Fruit fly (Drosophila melanogaster) whole organism, wandering third instar larva: ENCODE measurements around the gene brv2.

Experiments
- Abd-B ChIP-seq: fragments of >200 bp; optimal IDR thresholded peaks from 2 replicates; lab custom pipeline; 2017; ENCODE audit warnings: missing biosample characterization, missing genetic modification characterization
- CG32264 ChIP-seq: fragments of 200-800 bp; sonication (Bioruptor generic); optimal IDR thresholded peaks from 2 replicates; lab custom pipeline; 2016; ENCODE audit warnings: missing biosample characterization, missing genetic modification characterization
- CG9705 ChIP-seq: fragments of 200-800 bp; sonication (Bioruptor generic); optimal IDR thresholded peaks from 2 replicates; lab custom pipeline; 2018; ENCODE audit warnings: missing biosample characterization, mild to moderate bottlenecking, missing genetic modification characterization
- CrebA ChIP-seq: fragments of 200-800 bp; sonication (Bioruptor generic); optimal IDR thresholded peaks from 2 replicates; lab custom pipeline; 2016; ENCODE audit warnings: missing biosample characterization, mild to moderate bottlenecking, missing genetic modification characterization, borderline replicate concordance
- Dfd ChIP-seq: fragments of >200 bp; optimal IDR thresholded peaks from 2 replicates; lab custom pipeline; 2017; ENCODE audit warnings: missing biosample characterization, missing genetic modification characterization
- GATAd ChIP-seq: sonication (Bioruptor generic); optimal IDR thresholded peaks from 2 replicates; lab custom pipeline; 2016; ENCODE audit warnings: missing biosample characterization, missing genetic modification characterization
- HLH106 ChIP-seq: fragments of 200-800 bp; optimal IDR thresholded peaks from 3 replicates; lab custom pipeline; 2019; ENCODE audit warnings: missing biosample characterization, mild to moderate bottlenecking, missing genetic modification characterization, moderate library complexity
- Hnf4 ChIP-seq: fragments of 200-800 bp; sonication (Bioruptor generic); optimal IDR thresholded peaks from 2 replicates; lab custom pipeline; 2016; ENCODE audit warnings: missing biosample characterization, mild to moderate bottlenecking, missing genetic modification characterization
- Hr83 ChIP-seq: fragments of 200-300 bp; sonication (Bioruptor generic); optimal IDR thresholded peaks from 2 replicates; lab custom pipeline; 2016; ENCODE audit warnings: missing biosample characterization, mild to moderate bottlenecking, missing genetic modification characterization, moderate library complexity; ENCODE audit not compliant: poor library complexity, severe bottlenecking
- Jra ChIP-seq: sonication (Bioruptor generic); optimal IDR thresholded peaks from 2 replicates; lab custom pipeline; 2016; ENCODE audit warnings: missing biosample characterization, missing genetic modification characterization
- Mio ChIP-seq: sonication (Bioruptor generic); optimal IDR thresholded peaks from 2 replicates; lab custom pipeline; 2016; ENCODE audit warnings: missing biosample characterization, missing genetic modification characterization
- Myc ChIP-seq: fragments of >200 bp; optimal IDR thresholded peaks from 2 replicates; lab custom pipeline; 2017
- N ChIP-seq: fragments of >200 bp; optimal IDR thresholded peaks from 2 replicates; lab custom pipeline; 2018; ENCODE audit warnings: missing biosample characterization, missing external identifiers, missing genetic modification characterization
- OdsH ChIP-seq: fragments of 200-800 bp; sonication (Bioruptor generic); optimal IDR thresholded peaks from 2 replicates; lab custom pipeline; 2016; ENCODE audit warnings: missing biosample characterization, mild to moderate bottlenecking, missing genetic modification characterization
- Vsx2 ChIP-seq: fragments of 200-300, 225-300 bp; sonication (Bioruptor generic); optimal IDR thresholded peaks from 2 replicates; lab custom pipeline; 2018; ENCODE audit warnings: missing biosample characterization, missing genetic modification characterization; ENCODE audit not compliant: partially characterized antibody
- br ChIP-seq: fragments of 200-800 bp; sonication (Bioruptor generic); optimal IDR thresholded peaks from 2 replicates; lab custom pipeline; 2016; ENCODE audit warnings: missing biosample characterization, missing genetic modification characterization
- brk ChIP-seq: fragments of 200-800 bp; sonication (Bioruptor generic); optimal IDR thresholded peaks from 2 replicates; lab custom pipeline; 2016; ENCODE audit warnings: missing biosample characterization, mild to moderate bottlenecking, missing genetic modification characterization
- dl ChIP-seq, 2 experiments: fragments of 175-275, 200-275 bp in 1 of 2; fragments of 200-275 bp in 1 of 2; sonication (Bioruptor generic); optimal IDR thresholded peaks; lab custom pipeline; 2018; ENCODE audit warnings: mild to moderate bottlenecking in 2 of 2, missing biosample characterization in 2 of 2, missing genetic modification characterization in 2 of 2, moderate library complexity in 2 of 2; ENCODE audit not compliant: partially characterized antibody in 2 of 2, insufficient read depth in 1 of 2
- dmrt93B ChIP-seq: fragments of 200-800 bp; sonication (Bioruptor generic); optimal IDR thresholded peaks from 2 replicates; lab custom pipeline; 2018; ENCODE audit warnings: missing biosample characterization, mild to moderate bottlenecking, missing genetic modification characterization
- dsf ChIP-seq: sonication (Bioruptor generic); optimal IDR thresholded peaks from 2 replicates; lab custom pipeline; 2016; ENCODE audit warnings: missing biosample characterization, missing genetic modification characterization, borderline replicate concordance
- ey ChIP-seq: fragments of 200-800 bp; sonication (Bioruptor generic); optimal IDR thresholded peaks from 2 replicates; lab custom pipeline; 2016; ENCODE audit warnings: missing biosample characterization, missing genetic modification characterization
- foxo ChIP-seq, 2 experiments: fragments of 200-800 bp; sonication (Bioruptor generic); optimal IDR thresholded peaks; 2 replicates in 1 of 2; 3 replicates in 1 of 2; lab custom pipeline; 2016 to 2017; ENCODE audit warnings: missing biosample characterization in 2 of 2, missing genetic modification characterization in 2 of 2
- fru ChIP-seq: fragments of 200-800 bp; sonication (Bioruptor generic); optimal IDR thresholded peaks from 3 replicates; lab custom pipeline; 2016; ENCODE audit warnings: missing biosample characterization, mild to moderate bottlenecking, missing genetic modification characterization
- jim ChIP-seq: fragments of 175-275, 200-325 bp; sonication (Bioruptor generic); optimal IDR thresholded peaks from 2 replicates; lab custom pipeline; 2016; ENCODE audit warnings: missing biosample characterization, mild to moderate bottlenecking, missing genetic modification characterization
- lola ChIP-seq: fragments of >200 bp; optimal IDR thresholded peaks from 2 replicates; lab custom pipeline; 2017; ENCODE audit warnings: missing biosample characterization, missing genetic modification characterization
- psq ChIP-seq: fragments of 200-800 bp; sonication (Bioruptor generic); optimal IDR thresholded peaks from 3 replicates; lab custom pipeline; 2017; ENCODE audit warnings: missing biosample characterization, mild to moderate bottlenecking, missing genetic modification characterization, moderate library complexity
- rgr ChIP-seq: fragments of 200-800 bp; sonication (Bioruptor generic); optimal IDR thresholded peaks from 3 replicates; lab custom pipeline; 2016; ENCODE audit warnings: missing biosample characterization, mild to moderate bottlenecking, missing genetic modification characterization
- sage ChIP-seq: fragments of 200-800 bp; sonication (Bioruptor generic); optimal IDR thresholded peaks from 2 replicates; lab custom pipeline; 2016; ENCODE audit warnings: missing biosample characterization, mild to moderate bottlenecking, missing genetic modification characterization
- sv ChIP-seq: fragments of 200-800 bp; sonication (Bioruptor generic); optimal IDR thresholded peaks from 3 replicates; lab custom pipeline; 2016; ENCODE audit warnings: missing biosample characterization, missing genetic modification characterization
- tai ChIP-seq: sonication (Bioruptor generic); optimal IDR thresholded peaks from 2 replicates; lab custom pipeline; 2016; ENCODE audit warnings: missing biosample characterization, missing genetic modification characterization
- usp ChIP-seq: fragments of >200 bp; optimal IDR thresholded peaks from 2 replicates; lab custom pipeline; 2017; ENCODE audit warnings: missing biosample characterization, missing genetic modification characterization
- woc ChIP-seq: sonication (Bioruptor generic); optimal IDR thresholded peaks from 2 replicates; lab custom pipeline; 2016; ENCODE audit warnings: missing biosample characterization, mild to moderate bottlenecking, missing genetic modification characterization

Gene brv2

dm6 chr3L:17359225-17359773, 14.8 kb upstream of the brv2 start, which contains the start of gene tap:
Gene tap, plus strand, starts transcription at chr3L:17359682.
- TF ChIP-seq HLH106 (tag; lab: Kevin White, UChicago), result no peak
- TF ChIP-seq dl (GFP tag; optimal IDR thresholded peaks at IDR 0.05; lab: Kevin White, UChicago; ENCODE audit: insufficient read depth in 1 of 2, partially characterized antibody in 2 of 2), result no peak
- TF ChIP-seq OdsH (GFP tag; lab: Kevin White, UChicago), result no peak
- TF ChIP-seq Abd-B, result no peak
- TF ChIP-seq ey (GFP tag; lab: Kevin White, UChicago), result no peak
- no peak for TF ChIP-seq usp (GFP tag; lab: Kevin White, UChicago)
- no peak for TF ChIP-seq sage (GFP tag; lab: Kevin White, UChicago)
- TF ChIP-seq dmrt93B (GFP tag; lab: Kevin White, UChicago), result no peak
- TF ChIP-seq brk (GFP tag; lab: Kevin White, UChicago), result no peak
- no peak for TF ChIP-seq foxo (GFP tag; optimal IDR thresholded peaks at IDR 0.05; lab: Kevin White, UChicago)
- TF ChIP-seq psq, result no peak
- TF ChIP-seq jim (GFP tag; lab: Kevin White, UChicago), result no peak
- no peak for TF ChIP-seq Hr83
- TF ChIP-seq woc, result no peak
- TF ChIP-seq GATAd, result no peak

dm6 chr3L:17358490-17358889, 14.0 kb upstream of the brv2 start:
- no peak for TF ChIP-seq CG32264
- peak; percentile 37 for TF ChIP-seq Vsx2 (GFP tag; lab: Kevin White, UChicago)
- TF ChIP-seq Mio (GFP tag; lab: Kevin White, UChicago), result no peak

- TF ChIP-seq br (GFP tag; lab: Kevin White, UChicago) (no peak), tai (no peak), ey (GFP tag; lab: Kevin White, UChicago) (no peak), dl (GFP tag; optimal IDR thresholded peaks at IDR 0.05; lab: Kevin White, UChicago; ENCODE audit: insufficient read depth in 1 of 2, partially characterized antibody in 2 of 2) (no peak)
These were observed 12.9 kb upstream of the brv2 start for dm6 chr3L:17357431-17357830.

DNA sequence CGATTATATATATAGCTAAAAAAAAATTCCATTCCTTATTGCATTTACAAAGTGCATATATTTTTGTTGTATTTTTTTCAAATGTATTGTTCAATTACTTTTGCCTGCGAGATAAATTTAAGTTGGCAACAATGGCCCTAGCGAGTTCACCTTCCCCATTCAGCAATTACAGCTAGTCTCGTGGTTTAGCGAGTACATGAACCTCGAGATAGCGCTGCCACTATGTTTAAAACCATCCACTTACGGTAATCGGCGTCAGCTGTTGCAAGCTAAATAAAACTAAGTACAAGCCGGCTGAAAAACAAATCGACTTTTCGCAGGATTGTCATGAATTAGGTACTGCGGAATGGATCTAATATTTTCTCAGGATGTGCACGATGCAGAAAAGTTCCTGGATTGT, 8.3 kb upstream of the brv2 start:
- TF ChIP-seq CG9705 (GFP tag; lab: Kevin White, UChicago) (no peak), Myc (lab: Kevin White, UChicago) (peak; percentile 74), lola (GFP tag; lab: Kevin White, UChicago) (no peak), Jra (no peak), sv (GFP tag; lab: Kevin White, UChicago) (no peak), psq (no peak), dsf (GFP tag; lab: Kevin White, UChicago) (no peak), fru (peak; percentile 40), N (GFP tag; lab: Kevin White, UChicago) (no peak), woc (no peak), rgr (GFP tag; lab: Kevin White, UChicago) (peak; percentile 28), ey (GFP tag; lab: Kevin White, UChicago) (no peak), CrebA (GFP tag; lab: Kevin White, UChicago) (no peak), Vsx2 (GFP tag; lab: Kevin White, UChicago) (no peak), CG32264 (no peak), HLH106 (tag; lab: Kevin White, UChicago) (no peak)

DNA sequence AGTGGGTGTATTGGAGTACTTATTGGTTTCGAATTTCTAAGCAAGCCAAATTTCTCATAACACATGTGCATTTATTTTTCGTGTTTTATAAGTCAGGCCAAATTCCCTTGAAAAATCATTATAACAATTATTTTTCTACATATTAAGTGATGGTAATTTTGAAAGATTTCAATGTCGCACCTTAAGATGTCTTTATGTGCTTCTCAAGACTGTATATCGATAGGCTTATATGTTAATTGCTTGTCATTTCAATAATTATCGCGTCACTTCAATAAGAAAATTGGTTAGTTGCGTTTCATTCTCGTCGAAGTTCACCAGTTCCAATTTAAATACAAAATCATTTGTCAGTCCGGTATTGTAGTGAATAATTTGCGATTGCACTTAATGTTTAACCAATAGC, 7.0 kb upstream of the brv2 start, which contains the start of gene CG7692:
Gene CG7692 (plus strand): TSS at position 301 of the 400 bp plus-strand sequence.
- TF ChIP-seq Jra, result no peak
- no peak for TF ChIP-seq HLH106 (tag; lab: Kevin White, UChicago)
- TF ChIP-seq tai, result no peak

DNA sequence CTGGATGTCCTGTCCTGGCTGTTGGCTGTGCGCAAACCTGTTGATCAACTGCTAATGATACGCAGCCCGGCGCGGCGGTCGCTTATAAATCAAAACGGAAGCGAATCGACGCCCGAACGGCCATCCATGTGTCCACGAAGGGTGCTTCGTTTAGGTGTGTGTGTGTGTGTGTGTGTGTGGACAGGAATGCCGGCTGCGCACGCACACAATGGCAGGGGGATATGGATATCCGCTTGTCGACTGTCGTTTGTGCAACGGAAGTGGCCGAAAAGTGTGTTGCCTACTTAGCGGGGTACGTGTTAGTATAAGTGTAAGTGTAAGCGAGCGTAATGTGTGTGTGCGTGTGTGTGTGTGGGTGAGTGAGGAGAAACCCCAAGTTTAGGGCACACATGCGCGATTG, 5.1 kb upstream of the brv2 start, which contains the start of gene Mip:
Gene Mip (minus strand): TSS at position 63 of the 400 bp plus-strand sequence.
- no peak for TF ChIP-seq Hnf4
- peak; percentile 51 for TF ChIP-seq Dfd (GFP tag; lab: Kevin White, UChicago)
